Fruit fly (Drosophila melanogaster) whole organism, wandering third instar larva: ENCODE data around the gene KP78b.

Source experiments
- Abd-B ChIP-seq: fragments of >200 bp; optimal IDR thresholded peaks from 2 replicates; lab custom pipeline; 2017; ENCODE audit warnings: missing biosample characterization, missing genetic modification characterization
- CG32264 ChIP-seq: fragments of 200-800 bp; sonication (Bioruptor generic); optimal IDR thresholded peaks from 2 replicates; lab custom pipeline; 2016; ENCODE audit warnings: missing biosample characterization, missing genetic modification characterization
- CG9705 ChIP-seq: fragments of 200-800 bp; sonication (Bioruptor generic); optimal IDR thresholded peaks from 2 replicates; lab custom pipeline; 2018; ENCODE audit warnings: missing biosample characterization, mild to moderate bottlenecking, missing genetic modification characterization
- CrebA ChIP-seq: fragments of 200-800 bp; sonication (Bioruptor generic); optimal IDR thresholded peaks from 2 replicates; lab custom pipeline; 2016; ENCODE audit warnings: missing biosample characterization, mild to moderate bottlenecking, missing genetic modification characterization, borderline replicate concordance
- Dfd ChIP-seq: fragments of >200 bp; optimal IDR thresholded peaks from 2 replicates; lab custom pipeline; 2017; ENCODE audit warnings: missing biosample characterization, missing genetic modification characterization
- Dif ChIP-seq: fragments of 200-275, 200-300 bp; sonication (Bioruptor generic); optimal IDR thresholded peaks from 2 replicates; lab custom pipeline; 2018; ENCODE audit warnings: missing biosample characterization, missing genetic modification characterization; ENCODE audit not compliant: partially characterized antibody
- GATAd ChIP-seq: sonication (Bioruptor generic); optimal IDR thresholded peaks from 2 replicates; lab custom pipeline; 2016; ENCODE audit warnings: missing biosample characterization, missing genetic modification characterization
- Hnf4 ChIP-seq: fragments of 200-800 bp; sonication (Bioruptor generic); optimal IDR thresholded peaks from 2 replicates; lab custom pipeline; 2016; ENCODE audit warnings: missing biosample characterization, mild to moderate bottlenecking, missing genetic modification characterization
- Hr83 ChIP-seq: fragments of 200-300 bp; sonication (Bioruptor generic); optimal IDR thresholded peaks from 2 replicates; lab custom pipeline; 2016; ENCODE audit warnings: missing biosample characterization, mild to moderate bottlenecking, missing genetic modification characterization, moderate library complexity; ENCODE audit not compliant: poor library complexity, severe bottlenecking
- Jra ChIP-seq: sonication (Bioruptor generic); optimal IDR thresholded peaks from 2 replicates; lab custom pipeline; 2016; ENCODE audit warnings: missing biosample characterization, missing genetic modification characterization
- Myc ChIP-seq: fragments of >200 bp; optimal IDR thresholded peaks from 2 replicates; lab custom pipeline; 2017
- N ChIP-seq: fragments of >200 bp; optimal IDR thresholded peaks from 2 replicates; lab custom pipeline; 2018; ENCODE audit warnings: missing biosample characterization, missing external identifiers, missing genetic modification characterization
- OdsH ChIP-seq: fragments of 200-800 bp; sonication (Bioruptor generic); optimal IDR thresholded peaks from 2 replicates; lab custom pipeline; 2016; ENCODE audit warnings: missing biosample characterization, mild to moderate bottlenecking, missing genetic modification characterization
- Rel ChIP-seq, 2 experiments: fragments of 200-800 bp; sonication (Bioruptor generic) in 1 of 2; optimal IDR thresholded peaks; 2 replicates in 1 of 2; 3 replicates in 1 of 2; lab custom pipeline; 2016 to 2019; ENCODE audit warnings: mild to moderate bottlenecking in 2 of 2, missing biosample characterization in 2 of 2, missing genetic modification characterization in 2 of 2, moderate library complexity in 1 of 2
- Sp1 ChIP-seq: fragments of 200-800 bp; sonication (Bioruptor generic); optimal IDR thresholded peaks from 3 replicates; lab custom pipeline; 2019; ENCODE audit warnings: missing biosample characterization, mild to moderate bottlenecking, missing genetic modification characterization, moderate library complexity
- br ChIP-seq: fragments of 200-800 bp; sonication (Bioruptor generic); optimal IDR thresholded peaks from 2 replicates; lab custom pipeline; 2016; ENCODE audit warnings: missing biosample characterization, missing genetic modification characterization
- brk ChIP-seq: fragments of 200-800 bp; sonication (Bioruptor generic); optimal IDR thresholded peaks from 2 replicates; lab custom pipeline; 2016; ENCODE audit warnings: missing biosample characterization, mild to moderate bottlenecking, missing genetic modification characterization
- dl ChIP-seq, 2 experiments: fragments of 175-275, 200-275 bp in 1 of 2; fragments of 200-275 bp in 1 of 2; sonication (Bioruptor generic); optimal IDR thresholded peaks; lab custom pipeline; 2018; ENCODE audit warnings: mild to moderate bottlenecking in 2 of 2, missing biosample characterization in 2 of 2, missing genetic modification characterization in 2 of 2, moderate library complexity in 2 of 2; ENCODE audit not compliant: partially characterized antibody in 2 of 2, insufficient read depth in 1 of 2
- dsf ChIP-seq: sonication (Bioruptor generic); optimal IDR thresholded peaks from 2 replicates; lab custom pipeline; 2016; ENCODE audit warnings: missing biosample characterization, missing genetic modification characterization, borderline replicate concordance
- ey ChIP-seq: fragments of 200-800 bp; sonication (Bioruptor generic); optimal IDR thresholded peaks from 2 replicates; lab custom pipeline; 2016; ENCODE audit warnings: missing biosample characterization, missing genetic modification characterization
- fru ChIP-seq: fragments of 200-800 bp; sonication (Bioruptor generic); optimal IDR thresholded peaks from 3 replicates; lab custom pipeline; 2016; ENCODE audit warnings: missing biosample characterization, mild to moderate bottlenecking, missing genetic modification characterization
- h ChIP-seq: fragments of 200-800 bp; sonication (Bioruptor generic); optimal IDR thresholded peaks from 3 replicates; lab custom pipeline; 2016; ENCODE audit warnings: missing biosample characterization, mild to moderate bottlenecking, missing genetic modification characterization
- jim ChIP-seq: fragments of 175-275, 200-325 bp; sonication (Bioruptor generic); optimal IDR thresholded peaks from 2 replicates; lab custom pipeline; 2016; ENCODE audit warnings: missing biosample characterization, mild to moderate bottlenecking, missing genetic modification characterization
- lola ChIP-seq: fragments of >200 bp; optimal IDR thresholded peaks from 2 replicates; lab custom pipeline; 2017; ENCODE audit warnings: missing biosample characterization, missing genetic modification characterization
- psq ChIP-seq: fragments of 200-800 bp; sonication (Bioruptor generic); optimal IDR thresholded peaks from 3 replicates; lab custom pipeline; 2017; ENCODE audit warnings: missing biosample characterization, mild to moderate bottlenecking, missing genetic modification characterization, moderate library complexity
- rgr ChIP-seq: fragments of 200-800 bp; sonication (Bioruptor generic); optimal IDR thresholded peaks from 3 replicates; lab custom pipeline; 2016; ENCODE audit warnings: missing biosample characterization, mild to moderate bottlenecking, missing genetic modification characterization
- sv ChIP-seq: fragments of 200-800 bp; sonication (Bioruptor generic); optimal IDR thresholded peaks from 3 replicates; lab custom pipeline; 2016; ENCODE audit warnings: missing biosample characterization, missing genetic modification characterization
- tai ChIP-seq: sonication (Bioruptor generic); optimal IDR thresholded peaks from 2 replicates; lab custom pipeline; 2016; ENCODE audit warnings: missing biosample characterization, missing genetic modification characterization
- usp ChIP-seq: fragments of >200 bp; optimal IDR thresholded peaks from 2 replicates; lab custom pipeline; 2017; ENCODE audit warnings: missing biosample characterization, missing genetic modification characterization

The KP78b gene

DNA sequence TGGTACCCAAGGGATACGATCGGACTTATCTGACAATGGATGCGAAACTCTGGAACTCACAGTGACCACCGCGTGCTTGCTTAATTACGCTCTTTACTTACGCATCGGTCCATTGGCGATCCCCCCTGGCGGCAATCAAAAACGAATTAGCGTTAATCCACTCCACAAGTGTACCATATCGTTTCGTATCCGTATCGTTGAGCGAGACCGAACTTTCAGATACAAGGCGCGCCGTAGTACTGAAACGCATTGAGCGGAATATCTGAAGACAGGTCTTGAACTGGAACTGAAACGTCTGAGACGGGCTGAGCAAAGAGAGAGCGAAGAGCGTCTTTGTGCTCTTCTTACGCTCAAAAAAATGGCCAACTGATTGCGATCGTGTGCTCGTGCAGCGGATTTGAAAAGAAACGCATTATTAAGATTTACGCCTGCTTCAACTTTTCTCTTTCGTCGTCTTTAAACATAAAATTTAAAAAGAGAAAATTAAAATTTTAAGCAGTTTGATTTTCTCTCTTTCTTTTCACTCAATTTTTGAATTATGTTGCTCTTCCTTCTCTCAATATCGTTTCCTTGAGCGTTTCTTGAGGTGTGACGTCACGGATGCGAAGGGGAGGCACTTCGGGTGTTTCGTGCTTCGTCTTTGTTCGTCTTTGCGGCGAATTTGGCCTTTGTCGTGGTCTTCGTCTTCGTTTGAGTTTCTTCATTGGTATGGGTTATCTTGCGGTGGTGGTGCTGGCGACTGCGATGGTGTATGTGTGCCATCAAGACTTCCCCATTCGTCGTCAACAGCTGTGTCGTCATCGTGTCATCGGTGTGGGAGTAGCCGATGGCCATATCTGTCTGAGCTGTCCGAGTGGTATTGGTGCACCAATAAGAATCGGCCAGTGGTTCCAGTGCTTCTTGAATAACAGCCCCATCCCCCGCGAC lies at the start of gene KP78b, which contains the start of gene KP78a:
Gene KP78b (minus strand): TSS at position 220 of the 927 bp plus-strand sequence.
Gene KP78a (minus strand): TSS at position 220 of the 927 bp plus-strand sequence.
- TF ChIP-seq psq, result peak; percentile 16
- no peak for TF ChIP-seq lola
- no peak for TF ChIP-seq rgr (GFP tag; lab: Kevin White, UChicago)
- no peak for TF ChIP-seq Myc (lab: Kevin White, UChicago)
- TF ChIP-seq GATAd (GFP tag; lab: Kevin White, UChicago), result no peak
- TF ChIP-seq N, result peak; percentile 41
- peak; percentile 65 for TF ChIP-seq Dif (GFP tag; lab: Kevin White, UChicago)
- peak; percentile 49 to 72 for TF ChIP-seq dl (GFP tag; optimal IDR thresholded peaks at IDR 0.05; lab: Kevin White, UChicago; ENCODE audit: insufficient read depth in 1 of 2, partially characterized antibody in 2 of 2)
- no peak for TF ChIP-seq CG9705
- peak; percentile 67 for TF ChIP-seq Hr83 (GFP tag; lab: Kevin White, UChicago)
- peak; percentile 37 for TF ChIP-seq brk
- TF ChIP-seq, all 38 proteins: peak for 6

DNA sequence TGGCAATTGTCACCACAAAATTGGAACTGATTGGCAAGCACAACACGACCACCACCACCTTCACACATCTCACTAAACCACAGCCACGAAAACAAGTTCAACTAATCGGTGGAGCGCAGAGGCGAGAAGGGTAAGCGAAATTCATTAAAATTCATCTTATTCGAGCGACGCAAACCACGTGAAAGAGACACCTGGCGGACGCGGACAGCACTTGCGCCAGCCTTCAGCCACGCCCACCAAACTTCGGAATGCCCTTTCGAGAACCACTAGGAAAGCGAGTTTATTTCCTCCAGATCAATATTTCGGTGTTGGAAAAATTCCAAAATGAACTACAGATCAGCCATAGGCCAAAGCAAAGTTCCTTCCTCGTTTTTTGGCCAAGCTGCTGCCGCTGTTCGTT lies 42.6 kb upstream of the KP78b start:
- no peak for TF ChIP-seq br (GFP tag; lab: Kevin White, UChicago)
- TF ChIP-seq dl (GFP tag; optimal IDR thresholded peaks at IDR 0.05; lab: Kevin White, UChicago; ENCODE audit: insufficient read depth in 1 of 2, partially characterized antibody in 2 of 2), result no peak
- no peak for TF ChIP-seq sv (GFP tag; lab: Kevin White, UChicago)
- no peak for TF ChIP-seq brk
- TF ChIP-seq GATAd (GFP tag; lab: Kevin White, UChicago), result no peak
- TF ChIP-seq Abd-B (GFP tag; lab: Kevin White, UChicago), result no peak
- no peak for TF ChIP-seq Sp1 (GFP tag; lab: Kevin White, UChicago)
- no peak for TF ChIP-seq CrebA
- TF ChIP-seq jim (GFP tag; lab: Kevin White, UChicago), result no peak

DNA sequence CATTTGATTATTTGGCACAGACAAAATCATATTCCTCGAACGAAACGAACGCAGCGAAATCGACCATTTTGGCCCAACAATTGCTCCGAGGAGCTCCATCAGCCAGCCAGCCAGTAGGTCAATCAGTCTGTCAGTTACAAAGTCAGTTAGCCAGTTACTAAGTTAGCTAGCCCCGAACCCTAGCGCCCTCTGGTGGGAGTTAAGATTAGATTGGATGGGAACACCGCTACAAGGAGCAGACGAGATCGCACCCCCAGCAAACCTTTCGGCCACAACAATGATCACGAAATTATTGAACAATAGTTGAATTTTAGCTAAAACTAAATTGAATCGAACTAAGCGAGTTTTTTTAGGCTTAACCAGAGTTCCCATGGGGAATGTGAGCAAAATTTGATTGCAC lies 41.0 kb upstream of the KP78b start:
- TF ChIP-seq Abd-B (GFP tag; lab: Kevin White, UChicago) (no peak), CG32264 (GFP tag; lab: Kevin White, UChicago) (no peak), rgr (GFP tag; lab: Kevin White, UChicago) (no peak), Hnf4 (no peak), fru (GFP tag; lab: Kevin White, UChicago) (no peak), N (no peak), CrebA (no peak), OdsH (GFP tag; lab: Kevin White, UChicago) (no peak), usp (GFP tag; lab: Kevin White, UChicago) (no peak), Hr83 (GFP tag; lab: Kevin White, UChicago) (no peak), Rel (GFP tag; optimal IDR thresholded peaks at IDR 0.05; lab: Kevin White, UChicago) (no peak), Rel (tag; optimal IDR thresholded peaks at IDR 0.05; lab: Kevin White, UChicago) (no peak), tai (no peak), Dif (GFP tag; lab: Kevin White, UChicago) (no peak), dsf (GFP tag; lab: Kevin White, UChicago) (no peak), Jra (GFP tag; lab: Kevin White, UChicago) (no peak), h (GFP tag; lab: Kevin White, UChicago) (no peak), GATAd (GFP tag; lab: Kevin White, UChicago) (no peak), jim (GFP tag; lab: Kevin White, UChicago) (no peak), ey (GFP tag; lab: Kevin White, UChicago) (no peak), brk (no peak)
- TF ChIP-seq, all 38 proteins: peak for 0

DNA sequence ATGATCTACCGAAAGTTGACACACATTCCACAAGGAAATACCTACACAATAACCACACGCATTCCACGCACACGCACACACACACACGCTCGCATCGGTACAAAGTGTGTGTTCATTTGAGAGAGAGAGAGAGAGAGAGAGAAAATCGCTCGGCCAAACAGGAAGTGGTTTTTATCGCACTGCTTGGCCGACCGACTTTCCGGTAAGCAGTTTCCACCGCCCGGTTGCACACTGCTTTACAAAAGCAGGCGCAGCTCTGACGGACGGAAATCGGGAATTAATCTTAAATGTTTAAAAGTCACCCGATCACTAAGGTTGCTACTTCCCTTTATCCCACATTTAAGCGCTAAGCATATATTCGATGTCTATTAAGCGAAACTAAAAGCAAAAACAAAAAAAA lies 39.9 kb upstream of the KP78b start:
- TF ChIP-seq brk (no peak), Rel (GFP tag; optimal IDR thresholded peaks at IDR 0.05; lab: Kevin White, UChicago) (no peak), Rel (tag; optimal IDR thresholded peaks at IDR 0.05; lab: Kevin White, UChicago) (no peak), Dfd (GFP tag; lab: Kevin White, UChicago) (peak; percentile 22)
- TF ChIP-seq, all 38 proteins: peak for 1
